Fruit fly (Drosophila melanogaster) whole organism, embryonic: Measurements from ENCODE around the gene Vm26Ac.

Source experiments
- Aef1 ChIP-seq: fragments of 200-800 bp; sonication (Bioruptor generic); IDR thresholded peaks from 3 replicates; pipeline ENCODE4 v1.3.6; 2022; ENCODE audit warnings: missing biosample characterization, missing genetic modification characterization
- Atf-2 ChIP-seq: fragments of 200-800 bp; sonication (Bioruptor generic); optimal IDR thresholded peaks from 2 replicates; lab custom pipeline; 2016; ENCODE audit warnings: missing biosample characterization, missing genetic modification characterization
- CG10209 ChIP-seq: fragments of 200-800 bp; sonication (Bioruptor generic); optimal IDR thresholded peaks from 3 replicates; lab custom pipeline; 2017; ENCODE audit warnings: missing biosample characterization, mild to moderate bottlenecking, missing genetic modification characterization, missing genetic modification reagents
- CG10267 ChIP-seq: fragments of 200-800 bp; sonication (Bioruptor generic); optimal IDR thresholded peaks from 2 replicates; lab custom pipeline; 2018; ENCODE audit warnings: missing biosample characterization, mild to moderate bottlenecking, missing genetic modification characterization, moderate library complexity
- CG10274 ChIP-seq: fragments of 200-800 bp; sonication (Bioruptor generic); optimal IDR thresholded peaks from 3 replicates; lab custom pipeline; 2017; ENCODE audit warnings: missing biosample characterization, mild to moderate bottlenecking, missing genetic modification characterization
- CG11504 ChIP-seq: fragments of 200-800 bp; sonication (Bioruptor generic); optimal IDR thresholded peaks from 3 replicates; lab custom pipeline; 2019; ENCODE audit warnings: missing biosample characterization, mild to moderate bottlenecking, missing genetic modification characterization, moderate library complexity
- CG12104 ChIP-seq: fragments of 200-800 bp; sonication (Bioruptor generic); optimal IDR thresholded peaks from 3 replicates; lab custom pipeline; 2016; ENCODE audit warnings: missing biosample characterization, missing genetic modification characterization
- CG13424 ChIP-seq: fragments of 200-800 bp; sonication (Bioruptor generic); optimal IDR thresholded peaks from 2 replicates; lab custom pipeline; 2019; ENCODE audit warnings: missing biosample characterization, mild to moderate bottlenecking, missing genetic modification characterization, moderate library complexity
- CG13894 ChIP-seq: fragments of 200-800 bp; sonication (Bioruptor generic); optimal IDR thresholded peaks from 3 replicates; lab custom pipeline; 2018; ENCODE audit warnings: missing biosample characterization, mild to moderate bottlenecking, missing genetic modification characterization, moderate library complexity
- CG14710 ChIP-seq: fragments of 200-800 bp; sonication (Bioruptor generic); optimal IDR thresholded peaks from 3 replicates; lab custom pipeline; 2019; ENCODE audit warnings: missing biosample characterization, mild to moderate bottlenecking, missing genetic modification characterization, moderate library complexity
- CG3995 ChIP-seq: fragments of 200-800 bp; sonication (Bioruptor generic); optimal IDR thresholded peaks from 3 replicates; lab custom pipeline; 2016; ENCODE audit warnings: missing biosample characterization, missing genetic modification characterization
- CG4328 ChIP-seq: fragments of 200-800 bp; sonication (Bioruptor generic); optimal IDR thresholded peaks from 3 replicates; lab custom pipeline; 2017; ENCODE audit warnings: missing biosample characterization, missing genetic modification reagents, missing genetic modification characterization
- CG4360 ChIP-seq: fragments of 200-800 bp; sonication (Bioruptor generic); IDR thresholded peaks from 2 replicates; pipeline ENCODE4 v1.3.6; 2022; ENCODE audit warnings: missing biosample characterization, missing genetic modification characterization
- CG6254 ChIP-seq: fragments of 200-800 bp; sonication (Bioruptor generic); optimal IDR thresholded peaks from 3 replicates; lab custom pipeline; 2017; ENCODE audit warnings: mild to moderate bottlenecking, missing biosample characterization, missing genetic modification reagents, missing genetic modification characterization
- CG6654 ChIP-seq: fragments of 200-800 bp; sonication (Bioruptor generic); optimal IDR thresholded peaks from 2 replicates; lab custom pipeline; 2017; ENCODE audit warnings: missing biosample characterization, mild to moderate bottlenecking, missing genetic modification characterization
- CG6689 ChIP-seq: fragments of 200-800 bp; sonication (Bioruptor generic); IDR thresholded peaks from 2 replicates; pipeline ENCODE4 v1.3.6; 2022; ENCODE audit warnings: missing biosample characterization, missing genetic modification characterization
- CG8290 ChIP-seq, 3 experiments: fragments of 200-800 bp; sonication (Bioruptor generic); optimal IDR thresholded peaks; 2 replicates each; lab custom pipeline; 2016 to 2019; ENCODE audit warnings: missing biosample characterization in 3 of 3, missing genetic modification characterization in 3 of 3, mild to moderate bottlenecking in 2 of 3, moderate library complexity in 1 of 3
- CG8944 ChIP-seq: fragments of 200-800 bp; sonication (Bioruptor generic); optimal IDR thresholded peaks from 3 replicates; lab custom pipeline; 2016; ENCODE audit warnings: missing biosample characterization, missing genetic modification characterization
- Dad ChIP-seq: fragments of 200-800 bp; sonication (Bioruptor generic); optimal IDR thresholded peaks from 3 replicates; lab custom pipeline; 2016; ENCODE audit warnings: missing biosample characterization, missing genetic modification characterization
- Dbx ChIP-seq: fragments of 200-800 bp; sonication (Bioruptor generic); IDR thresholded peaks from 3 replicates; pipeline ENCODE4 v1.3.6; 2022; ENCODE audit warnings: missing biosample characterization, missing genetic modification characterization
- Dll ChIP-seq: fragments of 200-800 bp; sonication (Bioruptor generic); IDR thresholded peaks from 4 replicates; pipeline ENCODE4 v1.3.6; 2022; ENCODE audit warnings: missing biosample characterization, missing genetic modification characterization; ENCODE audit not compliant: partially characterized antibody
- Ets97D ChIP-seq: fragments of 200-800 bp; sonication (Bioruptor generic); optimal IDR thresholded peaks from 3 replicates; lab custom pipeline; 2016; ENCODE audit warnings: missing biosample characterization, missing genetic modification characterization
- Hmx ChIP-seq: fragments of 200-800 bp; sonication (Bioruptor generic); optimal IDR thresholded peaks from 2 replicates; lab custom pipeline; 2016; ENCODE audit warnings: missing biosample characterization, missing genetic modification characterization
- Hr39 ChIP-seq: fragments of >200 bp; optimal IDR thresholded peaks from 2 replicates; lab custom pipeline; 2017
- Jarid2 ChIP-seq: fragments of 200-800 bp; sonication (Bioruptor generic); optimal IDR thresholded peaks from 3 replicates; lab custom pipeline; 2017; ENCODE audit warnings: mild to moderate bottlenecking, missing biosample characterization, missing genetic modification reagents, missing genetic modification characterization
- Oli ChIP-seq: fragments of 200-800 bp; sonication (Bioruptor generic); optimal IDR thresholded peaks from 2 replicates; lab custom pipeline; 2018; ENCODE audit warnings: missing biosample characterization, mild to moderate bottlenecking, missing genetic modification characterization, moderate library complexity
- Poxn ChIP-seq: fragments of 200-800 bp; sonication (Bioruptor generic); IDR thresholded peaks from 2 replicates; pipeline ENCODE4 v1.3.6; 2022; ENCODE audit warnings: missing biosample characterization, missing genetic modification characterization
- Scr ChIP-seq: fragments of 200-800 bp; sonication (Bioruptor generic); IDR thresholded peaks from 2 replicates; pipeline ENCODE4 v1.3.6; 2022; ENCODE audit warnings: missing biosample characterization, missing genetic modification characterization; ENCODE audit not compliant: partially characterized antibody
- Side ChIP-seq: fragments of 200-800 bp; sonication (Bioruptor generic); optimal IDR thresholded peaks from 2 replicates; lab custom pipeline; 2016; ENCODE audit warnings: missing biosample characterization, missing genetic modification characterization
- Sox100B ChIP-seq: fragments of 200-800 bp; sonication (Bioruptor generic); optimal IDR thresholded peaks from 3 replicates; lab custom pipeline; 2018; ENCODE audit warnings: missing biosample characterization, mild to moderate bottlenecking, missing genetic modification characterization
- abd-A ChIP-seq: fragments of 200-800 bp; sonication (Bioruptor generic); optimal IDR thresholded peaks from 3 replicates; lab custom pipeline; 2019; ENCODE audit warnings: missing biosample characterization, mild to moderate bottlenecking, missing genetic modification characterization, moderate library complexity
- bcd ChIP-seq: fragments of 200-800 bp; sonication (Bioruptor generic); optimal IDR thresholded peaks from 2 replicates; lab custom pipeline; 2017; ENCODE audit warnings: missing biosample characterization, mild to moderate bottlenecking, missing genetic modification characterization
- cad ChIP-seq: fragments of >200 bp; optimal IDR thresholded peaks from 2 replicates; lab custom pipeline; 2017; ENCODE audit warnings: missing biosample characterization, missing genetic modification characterization
- crc ChIP-seq: fragments of 200-800 bp; sonication (Bioruptor generic); optimal IDR thresholded peaks from 2 replicates; lab custom pipeline; 2016; ENCODE audit warnings: missing biosample characterization, missing genetic modification characterization
- crol ChIP-seq: fragments of 200-800 bp; sonication (Bioruptor generic); IDR thresholded peaks from 2 replicates; pipeline ENCODE4 v1.3.6; 2022; ENCODE audit warnings: missing biosample characterization, missing genetic modification characterization
- fru ChIP-seq: fragments of >200 bp; optimal IDR thresholded peaks from 2 replicates; lab custom pipeline; 2017
- insv ChIP-seq, 2 experiments: fragments of 200-800 bp; sonication (Bioruptor generic); optimal IDR thresholded peaks; 3 replicates each; lab custom pipeline; 2016 to 2018; ENCODE audit warnings: missing biosample characterization in 2 of 2, missing genetic modification characterization in 2 of 2
- klu ChIP-seq: fragments of 200-800 bp; sonication (Bioruptor generic); IDR thresholded peaks from 2 replicates; pipeline ENCODE4 v1.3.6; 2022; ENCODE audit warnings: missing biosample characterization, missing genetic modification characterization
- kni ChIP-seq: fragments of 200-800 bp; sonication (Bioruptor generic); optimal IDR thresholded peaks from 3 replicates; lab custom pipeline; 2017; ENCODE audit warnings: mild to moderate bottlenecking, missing biosample characterization, missing genetic modification reagents, missing genetic modification characterization
- lilli ChIP-seq: fragments of 200-800 bp; sonication (Bioruptor generic); optimal IDR thresholded peaks from 3 replicates; lab custom pipeline; 2016; ENCODE audit warnings: missing biosample characterization, missing genetic modification characterization
- pfk ChIP-seq: fragments of 200-800 bp; sonication (Bioruptor generic); optimal IDR thresholded peaks from 2 replicates; lab custom pipeline; 2018; ENCODE audit warnings: missing biosample characterization, mild to moderate bottlenecking, missing genetic modification characterization, moderate library complexity
- phol ChIP-seq: fragments of 200-800 bp; sonication (Bioruptor generic); optimal IDR thresholded peaks from 3 replicates; lab custom pipeline; 2018; ENCODE audit warnings: missing biosample characterization, mild to moderate bottlenecking, missing genetic modification characterization, moderate library complexity
- rib ChIP-seq: fragments of 200-800 bp; sonication (Bioruptor generic); IDR thresholded peaks from 2 replicates; pipeline ENCODE4 v1.3.6; 2022; ENCODE audit warnings: missing biosample characterization, missing genetic modification characterization
- sim ChIP-seq: fragments of 200-800 bp; sonication (Bioruptor generic); IDR thresholded peaks from 2 replicates; pipeline ENCODE4 v1.3.6; 2022; ENCODE audit warnings: missing biosample characterization, missing genetic modification characterization
- stc ChIP-seq: fragments of 200-800 bp; sonication (Bioruptor generic); IDR thresholded peaks from 2 replicates; pipeline ENCODE4 v1.3.6; 2022; ENCODE audit warnings: missing biosample characterization, missing genetic modification characterization
- tio ChIP-seq: fragments of 200-800 bp; sonication (Bioruptor generic); optimal IDR thresholded peaks from 2 replicates; lab custom pipeline; 2017; ENCODE audit warnings: missing biosample characterization, missing genetic modification characterization, inconsistent platforms
- usp ChIP-seq: fragments of >200 bp; optimal IDR thresholded peaks from 2 replicates; lab custom pipeline; 2017; ENCODE audit warnings: missing biosample characterization, missing genetic modification characterization
- vvl ChIP-seq: fragments of 200-800 bp; sonication (Bioruptor generic); IDR thresholded peaks from 2 replicates; pipeline ENCODE4 v1.3.6; 2022; ENCODE audit warnings: missing biosample characterization, missing genetic modification characterization
- yki ChIP-seq: fragments of >200 bp; optimal IDR thresholded peaks from 3 replicates; lab custom pipeline; 2018
- zfh2 ChIP-seq: fragments of 200-800 bp; sonication (Bioruptor generic); optimal IDR thresholded peaks from 2 replicates; lab custom pipeline; 2016; ENCODE audit warnings: missing biosample characterization, missing genetic modification characterization

The Vm26Ac gene

dm6 chr2L:5979957-5980861, 21.8 kb upstream of the Vm26Ac start (continued):
- no peak for TF ChIP-seq klu (GFP tag; lab: Robert Waterston, UW)
- TF ChIP-seq Dad, result peak; percentile 21
- TF ChIP-seq sim (GFP tag; lab: Robert Waterston, UW), result no peak
- no peak for TF ChIP-seq Poxn (GFP tag; lab: Robert Waterston, UW)
- TF ChIP-seq Hmx (GFP tag; lab: Kevin White, UChicago), result no peak
- TF ChIP-seq CG3995 (GFP tag; lab: Kevin White, UChicago), result no peak
- TF ChIP-seq bcd (GFP tag; lab: Kevin White, UChicago), result no peak
- TF ChIP-seq CG4328 (GFP tag; lab: Kevin White, UChicago), result peak; percentile 0
- TF ChIP-seq Oli (tag; lab: Kevin White, UChicago), result no peak
- no peak for TF ChIP-seq rib (GFP tag; lab: Robert Waterston, UW)
- TF ChIP-seq phol (tag; lab: Kevin White, UChicago), result no peak
- TF ChIP-seq CG6689 (GFP tag; lab: Robert Waterston, UW), result no peak
- no peak for TF ChIP-seq fru (lab: Kevin White, UChicago)
- no peak for TF ChIP-seq zfh2 (GFP tag; lab: Kevin White, UChicago)
- TF ChIP-seq CG6254 (GFP tag; lab: Kevin White, UChicago), result no peak
- TF ChIP-seq CG6654 (GFP tag; lab: Kevin White, UChicago), result no peak
- TF ChIP-seq pfk (GFP tag; lab: Kevin White, UChicago), result peak; percentile 42
- no peak for TF ChIP-seq CG8290 (GFP tag; optimal IDR thresholded peaks at IDR 0.05; lab: Kevin White, UChicago)
- TF ChIP-seq CG8290 (tag; optimal IDR thresholded peaks at IDR 0.05; lab: Kevin White, UChicago), result peak in 1 of 2 experiments; percentile 70
- TF ChIP-seq usp (GFP tag; lab: Kevin White, UChicago), result no peak
- TF ChIP-seq tio (GFP tag; lab: Kevin White, UChicago), result no peak
- no peak for TF ChIP-seq CG11504
- TF ChIP-seq CG12104 (GFP tag; lab: Kevin White, UChicago), result no peak
- no peak for TF ChIP-seq crc (GFP tag; lab: Kevin White, UChicago)
- no peak for TF ChIP-seq CG10274 (GFP tag; lab: Kevin White, UChicago)
- peak; percentile 57 for TF ChIP-seq CG13894
- peak; percentile 39 for TF ChIP-seq Side (GFP tag; lab: Kevin White, UChicago)
- TF ChIP-seq vvl (GFP tag; lab: Robert Waterston, UW), result no peak
- no peak for TF ChIP-seq Dll
- TF ChIP-seq CG8944 (GFP tag; lab: Kevin White, UChicago), result no peak
- TF ChIP-seq Dbx (GFP tag; lab: Robert Waterston, UW), result no peak
- no peak for TF ChIP-seq Scr (GFP tag; lab: Robert Waterston, UW)
- no peak for TF ChIP-seq CG4360 (GFP tag; lab: Robert Waterston, UW)
- no peak for TF ChIP-seq Atf-2 (GFP tag; lab: Kevin White, UChicago)
- TF ChIP-seq cad (GFP tag; lab: Kevin White, UChicago), result peak; percentile 68
- TF ChIP-seq CG13424 (tag; lab: Kevin White, UChicago), result no peak
- TF ChIP-seq Ets97D, result no peak
- TF ChIP-seq Jarid2 (GFP tag; lab: Kevin White, UChicago), result peak; percentile 82
- peak; percentile 48 for TF ChIP-seq yki (lab: Kevin White, UChicago)
- TF ChIP-seq CG10209 (GFP tag; lab: Kevin White, UChicago), result no peak
- TF ChIP-seq kni (GFP tag; lab: Kevin White, UChicago), result peak; percentile 61
- TF ChIP-seq lilli (GFP tag; lab: Kevin White, UChicago), result peak; percentile 9
- TF ChIP-seq abd-A (tag; lab: Kevin White, UChicago), result peak; percentile 75
- TF ChIP-seq insv (GFP tag; optimal IDR thresholded peaks at IDR 0.05; lab: Kevin White, UChicago), result peak in 1 of 2 experiments; percentile 37
- no peak for TF ChIP-seq Hr39 (lab: Kevin White, UChicago)
- TF ChIP-seq crol (GFP tag; lab: Robert Waterston, UW), result no peak
- no peak for TF ChIP-seq CG14710 (tag; lab: Kevin White, UChicago)
- no peak for TF ChIP-seq Aef1
- no peak for TF ChIP-seq stc (GFP tag; lab: Robert Waterston, UW)
- peak; percentile 26 for TF ChIP-seq CG10267
- no peak for TF ChIP-seq Sox100B (GFP tag; lab: Kevin White, UChicago)
